Fruit fly (Drosophila melanogaster) whole organism, embryonic: ENCODE results near the gene CG16852.

ENCODE experiments used
- Adf1 ChIP-seq: fragments of 200-800 bp; sonication (Bioruptor generic); IDR thresholded peaks from 2 replicates; pipeline ENCODE4 v1.3.6; 2022; ENCODE audit warnings: missing biosample characterization, missing genetic modification characterization
- Asciz ChIP-seq: fragments of 200-800 bp; sonication (Bioruptor generic); optimal IDR thresholded peaks from 2 replicates; lab custom pipeline; 2017; ENCODE audit warnings: missing biosample characterization, mild to moderate bottlenecking, missing genetic modification characterization, missing genetic modification reagents
- Awh ChIP-seq: fragments of 200-800 bp; sonication (Bioruptor generic); IDR thresholded peaks from 2 replicates; pipeline ENCODE4, ENCODE4 v1.3.6; 2022; ENCODE audit warnings: missing biosample characterization, missing genetic modification characterization
- B-H2 ChIP-seq: fragments of 200-800 bp; sonication (Bioruptor generic); optimal IDR thresholded peaks from 2 replicates; lab custom pipeline; 2018; ENCODE audit warnings: missing biosample characterization, mild to moderate bottlenecking, missing genetic modification characterization
- BtbVII ChIP-seq: fragments of 200-800 bp; sonication (Bioruptor generic); optimal IDR thresholded peaks from 3 replicates; lab custom pipeline; 2017; ENCODE audit warnings: missing biosample characterization, mild to moderate bottlenecking, missing genetic modification characterization
- CG10431 ChIP-seq: fragments of 200-800 bp; sonication (Bioruptor generic); optimal IDR thresholded peaks from 3 replicates; lab custom pipeline; 2018; ENCODE audit warnings: missing biosample characterization, mild to moderate bottlenecking, missing genetic modification characterization
- CG10979 ChIP-seq: fragments of 200-800 bp; sonication (Bioruptor generic); optimal IDR thresholded peaks from 2 replicates; lab custom pipeline; 2018; ENCODE audit warnings: missing biosample characterization, mild to moderate bottlenecking, missing genetic modification characterization, moderate library complexity
- CG12769 ChIP-seq: fragments of 200-800 bp; sonication (Bioruptor generic); optimal IDR thresholded peaks from 2 replicates; lab custom pipeline; 2019; ENCODE audit warnings: missing biosample characterization, mild to moderate bottlenecking, missing genetic modification characterization, moderate library complexity
- CG13123 ChIP-seq: fragments of 200-800 bp; sonication (Bioruptor generic); optimal IDR thresholded peaks from 2 replicates; lab custom pipeline; 2016; ENCODE audit warnings: missing biosample characterization, missing genetic modification characterization
- CG15269 ChIP-seq: fragments of 200-800 bp; sonication (Bioruptor generic); optimal IDR thresholded peaks from 2 replicates; lab custom pipeline; 2018; ENCODE audit warnings: missing biosample characterization, mild to moderate bottlenecking, missing genetic modification characterization, moderate library complexity
- CG15479 ChIP-seq: fragments of 200-800 bp; sonication (Bioruptor generic); optimal IDR thresholded peaks from 3 replicates; lab custom pipeline; 2019; ENCODE audit warnings: missing biosample characterization, mild to moderate bottlenecking, missing genetic modification characterization, moderate library complexity
- CG15514 ChIP-seq: fragments of 200-800 bp; sonication (Bioruptor generic); optimal IDR thresholded peaks from 3 replicates; lab custom pipeline; 2017; ENCODE audit warnings: missing biosample characterization, missing genetic modification characterization, mild to moderate bottlenecking, moderate library complexity, missing genetic modification reagents
- CG15601 ChIP-seq: fragments of 200-800 bp; sonication (Bioruptor generic); optimal IDR thresholded peaks from 3 replicates; lab custom pipeline; 2019; ENCODE audit warnings: missing biosample characterization, mild to moderate bottlenecking, missing genetic modification characterization, moderate library complexity
- CG18599 ChIP-seq: fragments of 200-800 bp; sonication (Bioruptor generic); optimal IDR thresholded peaks from 3 replicates; lab custom pipeline; 2017; ENCODE audit warnings: missing biosample characterization, missing genetic modification characterization, mild to moderate bottlenecking, moderate library complexity, missing genetic modification reagents
- CG2120 ChIP-seq: fragments of 200-800 bp; sonication (Bioruptor generic); optimal IDR thresholded peaks from 3 replicates; lab custom pipeline; 2016; ENCODE audit warnings: missing biosample characterization, missing genetic modification characterization
- CG33213 ChIP-seq: fragments of 200-800 bp; sonication (Bioruptor generic); optimal IDR thresholded peaks from 3 replicates; lab custom pipeline; 2016; ENCODE audit warnings: missing biosample characterization, missing genetic modification characterization
- CG34224 ChIP-seq: fragments of 200-800 bp; sonication (Bioruptor generic); IDR thresholded peaks from 3 replicates; pipeline ENCODE4 v1.3.6; 2022; ENCODE audit warnings: missing biosample characterization, missing genetic modification characterization; ENCODE audit not compliant: partially characterized antibody
- CG34376 ChIP-seq: fragments of 200-800 bp; sonication (Bioruptor generic); optimal IDR thresholded peaks from 2 replicates; lab custom pipeline; 2018; ENCODE audit warnings: missing biosample characterization, mild to moderate bottlenecking, missing genetic modification characterization
- CG3847 ChIP-seq: fragments of 200-800 bp; sonication (Bioruptor generic); IDR thresholded peaks from 2 replicates; pipeline ENCODE4 v1.3.6; 2022; ENCODE audit warnings: missing biosample characterization, missing genetic modification characterization
- CG4707 ChIP-seq: fragments of 200-800 bp; sonication (Bioruptor generic); optimal IDR thresholded peaks from 2 replicates; lab custom pipeline; 2018; ENCODE audit warnings: missing biosample characterization, mild to moderate bottlenecking, missing genetic modification characterization, moderate library complexity
- CG9876 ChIP-seq: fragments of 200-800 bp; sonication (Bioruptor generic); optimal IDR thresholded peaks from 2 replicates; lab custom pipeline; 2016; ENCODE audit warnings: missing biosample characterization, missing genetic modification characterization
- CrebB ChIP-seq: fragments of 200-800 bp; sonication (Bioruptor generic); optimal IDR thresholded peaks from 3 replicates; lab custom pipeline; 2018; ENCODE audit warnings: missing biosample characterization, mild to moderate bottlenecking, missing genetic modification characterization
- Gug ChIP-seq: fragments of 200-800 bp; sonication (Bioruptor generic); IDR thresholded peaks from 4 replicates; pipeline ENCODE4 v1.3.6; 2022; ENCODE audit warnings: missing biosample characterization, missing genetic modification characterization
- Pdp1 ChIP-seq, 2 experiments: fragments of 200-800 bp; sonication (Bioruptor generic); optimal IDR thresholded peaks; 3 replicates each; lab custom pipeline; 2016; ENCODE audit warnings: missing biosample characterization in 2 of 2, missing genetic modification characterization in 2 of 2, mild to moderate bottlenecking in 1 of 2, moderate library complexity in 1 of 2
- Sox100B ChIP-seq: fragments of 200-800 bp; sonication (Bioruptor generic); optimal IDR thresholded peaks from 3 replicates; lab custom pipeline; 2018; ENCODE audit warnings: missing biosample characterization, mild to moderate bottlenecking, missing genetic modification characterization
- al ChIP-seq: fragments of 200-800 bp; sonication (Bioruptor generic); IDR thresholded peaks from 2 replicates; pipeline ENCODE4 v1.3.6; 2022; ENCODE audit warnings: missing biosample characterization, missing genetic modification characterization
- bsh ChIP-seq, 2 experiments: fragments of 200-800 bp; sonication (Bioruptor generic); optimal IDR thresholded peaks; 2 replicates each; lab custom pipeline; 2017 to 2018; ENCODE audit warnings: mild to moderate bottlenecking in 2 of 2, missing biosample characterization in 2 of 2, missing genetic modification characterization in 2 of 2, moderate library complexity in 1 of 2
- cad ChIP-seq: fragments of >200 bp; optimal IDR thresholded peaks from 2 replicates; lab custom pipeline; 2017; ENCODE audit warnings: missing biosample characterization, missing genetic modification characterization
- caup ChIP-seq: fragments of 200-800 bp; sonication (Bioruptor generic); optimal IDR thresholded peaks from 3 replicates; lab custom pipeline; 2017; ENCODE audit warnings: missing biosample characterization, mild to moderate bottlenecking, missing genetic modification characterization, moderate library complexity; ENCODE audit not compliant: severe bottlenecking
- ci ChIP-seq: fragments of 200-800 bp; sonication (Bioruptor generic); IDR thresholded peaks from 3 replicates; pipeline ENCODE4 v1.3.6; 2022; ENCODE audit warnings: missing biosample characterization, missing genetic modification characterization
- crc ChIP-seq: fragments of 200-800 bp; sonication (Bioruptor generic); optimal IDR thresholded peaks from 2 replicates; lab custom pipeline; 2016; ENCODE audit warnings: missing biosample characterization, missing genetic modification characterization
- disco-r ChIP-seq: fragments of 200-800 bp; sonication (Bioruptor generic); optimal IDR thresholded peaks from 2 replicates; lab custom pipeline; 2016; ENCODE audit warnings: missing biosample characterization, missing genetic modification characterization
- eyg ChIP-seq: fragments of 200-800 bp; sonication (Bioruptor generic); optimal IDR thresholded peaks from 3 replicates; lab custom pipeline; 2016; ENCODE audit warnings: missing biosample characterization, missing genetic modification characterization
- fd96Cb ChIP-seq: fragments of 200-800 bp; sonication (Bioruptor generic); optimal IDR thresholded peaks from 2 replicates; lab custom pipeline; 2018; ENCODE audit warnings: missing biosample characterization, mild to moderate bottlenecking, missing genetic modification characterization, moderate library complexity
- gem ChIP-seq: fragments of 200-800 bp; sonication (Bioruptor generic); optimal IDR thresholded peaks from 2 replicates; lab custom pipeline; 2019; ENCODE audit warnings: missing biosample characterization, mild to moderate bottlenecking, missing genetic modification characterization, moderate library complexity
- gro ChIP-seq: fragments of 200-800 bp; sonication (Bioruptor generic); optimal IDR thresholded peaks from 2 replicates; lab custom pipeline; 2016; ENCODE audit warnings: missing biosample characterization, missing genetic modification characterization
- gsb-n ChIP-seq: fragments of 200-800 bp; sonication (Bioruptor generic); optimal IDR thresholded peaks from 3 replicates; lab custom pipeline; 2018; ENCODE audit warnings: missing biosample characterization, mild to moderate bottlenecking, missing genetic modification characterization
- hkb ChIP-seq, 2 experiments: fragments of 200-800 bp in 1 of 2; fragments of >200 bp in 1 of 2; sonication (Bioruptor generic) in 1 of 2; IDR thresholded peaks in 1 of 2; optimal IDR thresholded peaks in 1 of 2; 2 replicates each; pipeline versions ENCODE4 v1.3.6 to Lab custom; 2017 to 2022; ENCODE audit warnings: missing biosample characterization in 1 of 2, missing genetic modification characterization in 1 of 2
- lab ChIP-seq: fragments of 200-800 bp; sonication (Bioruptor generic); optimal IDR thresholded peaks from 3 replicates; lab custom pipeline; 2017; ENCODE audit warnings: missing biosample characterization, missing genetic modification characterization, mild to moderate bottlenecking, moderate library complexity, missing genetic modification reagents
- luna ChIP-seq: fragments of 200-800 bp; sonication (Bioruptor generic); optimal IDR thresholded peaks from 2 replicates; lab custom pipeline; 2016; ENCODE audit warnings: missing biosample characterization, missing genetic modification characterization
- pzg ChIP-seq: fragments of 200-800 bp; sonication (Bioruptor generic); optimal IDR thresholded peaks from 3 replicates; lab custom pipeline; 2018; ENCODE audit warnings: missing biosample characterization, mild to moderate bottlenecking, missing genetic modification characterization, moderate library complexity
- sc ChIP-seq, 3 experiments: fragments of >200 bp in 2 of 3; fragments of 200-800 bp in 1 of 3; sonication (Bioruptor generic) in 1 of 3; optimal IDR thresholded peaks; 2 replicates in 2 of 3; 3 replicates in 1 of 3; lab custom pipeline; 2017; ENCODE audit warnings: mild to moderate bottlenecking in 1 of 3, missing biosample characterization in 1 of 3, missing genetic modification characterization in 1 of 3, missing genetic modification reagents in 1 of 3
- scrt ChIP-seq: fragments of 200-800 bp; sonication (Bioruptor generic); optimal IDR thresholded peaks from 2 replicates; lab custom pipeline; 2018; ENCODE audit warnings: missing biosample characterization, mild to moderate bottlenecking, missing genetic modification characterization, moderate library complexity
- sisA ChIP-seq: fragments of 200-800 bp; sonication (Bioruptor generic); IDR thresholded peaks from 2 replicates; pipeline ENCODE4 v1.3.6; 2022; ENCODE audit warnings: missing biosample characterization, missing genetic modification characterization
- vnd ChIP-seq: fragments of 200-800 bp; sonication (Bioruptor generic); IDR thresholded peaks from 3 replicates; pipeline ENCODE4 v1.3.6; 2022; ENCODE audit warnings: missing biosample characterization, missing genetic modification characterization; ENCODE audit not compliant: partially characterized antibody

The CG16852 gene

DNA sequence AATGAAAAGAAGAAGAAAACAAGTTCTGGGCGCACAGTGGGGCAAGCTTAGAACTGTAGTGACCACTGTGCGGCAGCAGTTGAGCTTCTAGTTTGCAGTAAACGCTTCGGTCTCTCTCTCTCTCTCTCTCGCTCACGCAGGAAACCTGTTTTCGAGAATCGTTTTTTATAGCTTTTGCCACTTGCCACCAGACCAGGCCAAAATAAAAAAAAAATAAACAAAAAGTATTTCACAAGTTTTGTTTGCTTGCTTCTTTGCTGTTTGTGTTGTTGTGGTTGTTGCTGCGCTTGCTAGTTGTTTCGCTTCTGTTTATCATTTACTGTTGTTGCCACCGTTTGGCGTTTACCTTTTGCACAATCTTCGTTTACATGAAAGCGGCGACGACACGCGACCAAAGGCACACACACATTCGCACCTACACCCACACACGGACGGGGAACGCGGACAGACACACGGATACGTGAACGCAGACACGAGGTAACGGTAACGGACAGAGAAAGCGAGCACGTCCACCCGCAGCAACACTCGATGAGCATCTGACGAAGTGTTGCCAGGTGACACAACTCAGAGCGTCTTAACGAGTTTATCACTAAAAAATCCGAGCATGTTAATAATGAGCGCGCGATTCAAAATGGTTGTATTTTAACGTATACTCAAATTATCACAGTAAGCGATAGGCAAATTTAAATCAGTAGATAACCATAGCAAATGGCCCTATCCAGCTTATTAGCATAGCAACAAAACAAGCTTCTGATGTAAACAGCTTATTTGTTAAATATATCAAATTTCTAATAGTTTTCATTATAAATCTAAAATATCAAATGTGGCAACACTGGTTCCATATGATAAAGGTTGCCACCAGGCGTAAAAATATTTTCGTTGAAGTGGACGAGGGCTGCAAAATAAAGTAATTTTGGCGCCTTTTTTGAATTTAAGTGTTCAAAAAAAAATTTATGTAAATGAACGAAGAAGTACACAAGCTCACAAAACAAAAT, 8.5 kb downstream of the CG16852 start, which contains the start of gene B4 (continued):
- TF ChIP-seq CG3847 (GFP tag; lab: Robert Waterston, UW) (peak; percentile 38; the same call in 1 of the 2 replicates), CG15269 (tag; lab: Kevin White, UChicago) (peak; percentile 9), Awh (GFP tag; lab: Robert Waterston, UW) (peak; percentile 25; the same call in 1 of the 2 replicates), CG10431 (GFP tag; lab: Kevin White, UChicago) (peak; percentile 62), CrebB (tag; lab: Kevin White, UChicago) (peak; percentile 64), Asciz (GFP tag; lab: Kevin White, UChicago) (peak; percentile 73), CG9876 (GFP tag; lab: Kevin White, UChicago) (no peak), CG18599 (GFP tag; lab: Kevin White, UChicago) (peak; percentile 29), luna (GFP tag; lab: Kevin White, UChicago) (peak; percentile 0), B-H2 (GFP tag; lab: Kevin White, UChicago) (peak; percentile 72), gro (peak; percentile 93), cad (GFP tag; lab: Kevin White, UChicago) (no peak), al (no peak), CG2120 (peak; percentile 3), gem (no peak), CG10979 (tag; lab: Kevin White, UChicago) (no peak), lab (peak; percentile 79), caup (GFP tag; lab: Kevin White, UChicago) (peak; percentile 70), scrt (GFP tag; lab: Kevin White, UChicago) (peak; percentile 53), hkb (optimal IDR thresholded peaks at IDR 0.05; lab: Kevin White, UChicago) (peak; percentile 34), hkb (GFP tag; IDR thresholded peaks at IDR 0.05; lab: Robert Waterston, UW) (peak; percentile 51), bsh (GFP tag; optimal IDR thresholded peaks at IDR 0.05; lab: Kevin White, UChicago) (peak; percentile 1 to 70), Adf1 (GFP tag; lab: Robert Waterston, UW) (peak; percentile 58; the same call in 1 of the 2 replicates), CG15601 (tag; lab: Kevin White, UChicago) (peak; percentile 7), crc (no peak), CG12769 (tag; lab: Kevin White, UChicago) (peak; percentile 69), Sox100B (GFP tag; lab: Kevin White, UChicago) (no peak), vnd (GFP tag; lab: Robert Waterston, UW) (no peak), disco-r (GFP tag; lab: Kevin White, UChicago) (peak; percentile 53), CG15514 (GFP tag; lab: Kevin White, UChicago) (peak; percentile 57), pzg (GFP tag; lab: Kevin White, UChicago) (peak; percentile 70), gsb-n (tag; lab: Kevin White, UChicago) (peak; percentile 6), ci (GFP tag; lab: Robert Waterston, UW) (peak; percentile 71; the same call in 2 of the 3 replicates), Gug (peak; percentile 27; the same call in 1 of the 4 replicates), BtbVII (peak; percentile 55), CG33213 (GFP tag; lab: Kevin White, UChicago) (peak; percentile 10), CG34224 (GFP tag; lab: Robert Waterston, UW) (peak; percentile 42; the same call in 1 of the 3 replicates), eyg (no peak), CG13123 (GFP tag; lab: Kevin White, UChicago) (no peak), CG15479 (GFP tag; lab: Kevin White, UChicago) (peak; percentile 53), CG34376 (GFP tag; lab: Kevin White, UChicago) (peak; percentile 31), sc (optimal IDR thresholded peaks at IDR 0.05; lab: Kevin White, UChicago) (no peak), sc (GFP tag; optimal IDR thresholded peaks at IDR 0.05; lab: Kevin White, UChicago) (no peak), fd96Cb (tag; lab: Kevin White, UChicago) (no peak), Pdp1 (GFP tag; optimal IDR thresholded peaks at IDR 0.05; lab: Kevin White, UChicago) (peak; percentile 4 to 65), sisA (GFP tag; lab: Robert Waterston, UW) (no peak), CG4707 (GFP tag; lab: Kevin White, UChicago) (peak; percentile 73)
